Worm (Caenorhabditis elegans): ENCODE measurements around the gene fubl-1.

- TF ChIP-seq nfya-1 (tag; optimal IDR thresholded peaks at IDR 0.05; ENCODE audit: borderline replicate concordance, insufficient read depth) (no peak), hsf-1 (GFP tag; IDR thresholded peaks at IDR 0.05) (no peak), egl-44 (GFP tag; IDR thresholded peaks at IDR 0.05) (no peak), snpc-4 (GFP tag; optimal IDR thresholded peaks at IDR 0.05) (no peak), snpc-4 (tag; optimal IDR thresholded peaks at IDR 0.05) (no peak), pha-4 (tag; optimal IDR thresholded peaks at IDR 0.05) (no peak), sptf-2 (GFP tag; optimal IDR thresholded peaks at IDR 0.05) (no peak), snpc-1.3 (tag; optimal IDR thresholded peaks at IDR 0.05; ENCODE audit: insufficient read depth) (no peak), F39B2.1 (GFP tag; IDR thresholded peaks at IDR 0.05) (no peak), ama-1 (optimal IDR thresholded peaks at IDR 0.05) (no peak), ama-1 (GFP tag; optimal IDR thresholded peaks at IDR 0.05) (no peak)
These were observed 33.2 kb downstream of the fubl-1 start, which contains the start of gene ZK856.16 for ce11 chrV:10205483-10205882.
